Worm (Caenorhabditis elegans): Measurements from ENCODE around the gene math-42.

DNA sequence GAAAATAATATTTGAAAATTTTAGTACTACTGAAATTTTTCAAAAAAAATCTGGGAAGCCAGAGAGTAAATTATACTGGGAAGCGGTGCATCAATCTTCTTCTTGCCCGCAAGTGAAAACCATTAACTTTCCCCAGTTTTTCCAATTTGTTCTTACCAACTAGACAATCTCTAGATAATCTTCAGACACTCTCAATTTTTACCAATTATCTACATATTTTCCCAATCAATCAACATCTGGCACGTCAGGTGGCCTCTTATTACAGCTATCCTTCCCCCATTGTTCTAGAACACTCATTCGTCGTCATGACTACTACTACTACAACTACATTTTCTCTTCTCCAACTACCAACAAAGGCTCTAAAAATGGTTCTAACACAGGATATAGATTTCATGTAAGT, 35.2 kb upstream of the math-42 start, which contains the start of gene fbxb-6:
- TF ChIP-seq nhr-12 (tag; optimal IDR thresholded peaks at IDR 0.05), result no peak
- TF ChIP-seq sptf-1 (tag; optimal IDR thresholded peaks at IDR 0.05), result no peak
- TF ChIP-seq nhr-28 (tag; optimal IDR thresholded peaks at IDR 0.05), result no peak
- no peak for TF ChIP-seq ztf-11 (tag; optimal IDR thresholded peaks at IDR 0.05)
